Worm (Caenorhabditis elegans) whole organism, L4 larva: ENCODE results near the gene F47D12.9.

ENCODE experiments used
- dve-1 ChIP-seq: sonication (generic microtip); optimal IDR thresholded peaks from 2 replicates; lab custom pipeline; 2017; ENCODE audit warnings: antibody characterized with exemption, mild to moderate bottlenecking, missing genetic modification characterization, missing compliant biosample characterization; ENCODE audit not compliant: insufficient read depth
- madf-5 ChIP-seq, 2 experiments: fragments of 200-800 bp; sonication (Bioruptor generic); IDR thresholded peaks; 2 replicates each; pipeline ENCODE4 v1.3.6; 2022; ENCODE audit warnings: missing compliant biosample characterization in 2 of 2, missing genetic modification characterization in 2 of 2
- nhr-76 ChIP-seq: fragments of 150-350 bp; optimal IDR thresholded peaks from 2 replicates; lab custom pipeline; 2014; ENCODE audit warnings: missing biosample characterization, missing genetic modification characterization
- pqm-1 ChIP-seq: sonication (generic microtip); optimal IDR thresholded peaks from 2 replicates; lab custom pipeline; 2017; ENCODE audit warnings: missing biosample characterization, missing genetic modification characterization
- unc-130 ChIP-seq: sonication (generic microtip); optimal IDR thresholded peaks from 2 replicates; lab custom pipeline; 2016; ENCODE audit warnings: missing genetic modification reagents, missing genetic modification characterization, missing compliant biosample characterization
- unc-39 ChIP-seq: sonication (generic microtip); optimal IDR thresholded peaks from 2 replicates; lab custom pipeline; 2017; ENCODE audit warnings: missing biosample characterization, missing genetic modification characterization

ce11 chrIII:6297599-6297998, 5.6 kb downstream of the F47D12.9 start:
- TF ChIP-seq dve-1 (tag; lab: Kevin White, UChicago) (no peak), nhr-76 (no peak), madf-5 (GFP tag; IDR thresholded peaks at IDR 0.05; lab: Robert Waterston, UW) (no peak), unc-39 (tag; lab: Kevin White, UChicago) (no peak), pqm-1 (tag; lab: Kevin White, UChicago) (no peak), unc-130 (GFP tag; lab: Kevin White, UChicago) (no peak)
